Fruit fly (Drosophila melanogaster) whole organism, embryonic: ENCODE measurements around the gene Mbs.
A peak's percentile ranks its signal among the peaks of the same experiment; 100 is the strongest.

Source experiments
- Rfx ChIP-seq: fragments of 200-800 bp; sonication (Bioruptor generic); IDR thresholded peaks from 2 replicates; pipeline ENCODE4 v1.3.6; 2022; ENCODE audit warnings: missing biosample characterization, missing genetic modification characterization
- chif ChIP-seq, 2 experiments: fragments of 200-800 bp; sonication (Bioruptor generic); optimal IDR thresholded peaks; 3 replicates each; lab custom pipeline; 2016; ENCODE audit warnings: missing biosample characterization in 2 of 2, missing genetic modification characterization in 2 of 2

dm6 chr3L:16128481-16128972 lies 76.8 kb downstream of the Mbs start, which contains the start of gene Pgm1:
- TF ChIP-seq chif (GFP tag; optimal IDR thresholded peaks at IDR 0.05; lab: Kevin White, UChicago): peak; percentile 88 to 90
- peak; percentile 85 for TF ChIP-seq Rfx (GFP tag; lab: Robert Waterston, UW)
